Fruit fly (Drosophila melanogaster): ENCODE results near the gene CG13081.

The CG13081 gene

DNA sequence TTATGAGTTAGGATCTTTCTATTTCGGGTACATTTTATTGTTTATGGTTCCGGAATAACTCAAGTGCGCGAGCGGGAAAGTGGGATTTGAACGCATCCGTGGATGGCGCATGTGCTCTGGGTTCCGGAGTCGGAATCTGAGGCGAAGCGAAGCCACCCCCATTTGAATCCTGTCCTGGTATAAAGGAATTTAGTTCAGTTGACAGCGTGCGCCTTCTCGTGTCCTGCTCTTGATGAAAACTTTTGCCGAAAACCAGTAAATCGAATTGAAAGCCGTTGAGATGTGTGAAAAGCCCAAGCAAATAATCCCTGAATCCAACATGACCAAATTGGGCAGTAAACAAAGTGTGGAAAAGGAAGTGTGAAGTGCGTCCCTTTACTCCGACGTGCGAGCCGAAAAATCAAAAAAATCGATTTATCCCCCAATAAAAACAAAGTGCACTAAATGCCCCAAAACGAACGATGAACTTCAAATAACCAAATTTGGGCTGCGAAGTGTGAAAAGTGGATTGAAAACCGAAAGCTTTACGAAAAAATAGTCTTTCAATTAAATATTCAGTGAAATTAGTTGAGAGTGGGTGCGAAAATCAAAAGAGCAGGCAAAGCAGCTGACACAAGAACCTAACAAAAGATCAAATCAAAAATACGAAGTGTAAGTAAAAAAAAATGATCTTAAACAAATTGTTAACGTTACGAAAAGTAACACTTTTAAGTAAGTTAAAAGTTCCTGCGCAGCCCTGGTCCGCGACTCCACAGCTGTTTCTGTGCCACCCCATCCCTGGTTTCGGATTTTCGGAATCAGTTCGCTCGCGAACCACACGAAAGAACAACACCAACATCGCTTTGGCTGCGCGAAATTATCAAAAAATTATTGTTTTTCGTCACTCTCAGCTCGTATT lies 46.3 kb downstream of the CG13081 start, which contains the start of gene Lar:
Gene Lar (plus strand): TSS at position 188 of the 898 bp plus-strand sequence.
- TF ChIP-seq CG8159 (tag; optimal IDR thresholded peaks at IDR 0.05) (peak; percentile 43), fd96Ca (GFP tag; IDR thresholded peaks at IDR 0.05) (peak; percentile 66; the same call in 2 of the 3 replicates), CG4496 (GFP tag; IDR thresholded peaks at IDR 0.05) (peak; percentile 65), CG15710 (tag; optimal IDR thresholded peaks at IDR 0.05) (peak; percentile 23), rn (GFP tag; IDR thresholded peaks at IDR 0.05) (no peak), CG14655 (GFP tag; optimal IDR thresholded peaks at IDR 0.05) (no peak), CG12605 (GFP tag; IDR thresholded peaks at IDR 0.05) (0 out of 2 replicates have a peak, but pooled peaks have one; percentile 43), EcR (GFP tag; optimal IDR thresholded peaks at IDR 0.05) (no peak), Pif1A (GFP tag; optimal IDR thresholded peaks at IDR 0.05) (no peak), CG8301 (tag; optimal IDR thresholded peaks at IDR 0.05) (peak; percentile 26), CG9948 (tag; optimal IDR thresholded peaks at IDR 0.05) (peak; percentile 32), CG17806 (tag; optimal IDR thresholded peaks at IDR 0.05) (no peak), CG13204 (GFP tag; optimal IDR thresholded peaks at IDR 0.05) (no peak), CG34367 (tag; optimal IDR thresholded peaks at IDR 0.05) (no peak), Snoo (tag; optimal IDR thresholded peaks at IDR 0.05) (peak; percentile 23), Ets98B (GFP tag; IDR thresholded peaks at IDR 0.05) (peak; percentile 77; the same call in 1 of the 2 replicates), D1 (tag; optimal IDR thresholded peaks at IDR 0.05) (no peak), CG10348 (GFP tag; IDR thresholded peaks at IDR 0.05) (no peak), gl (tag; optimal IDR thresholded peaks at IDR 0.05) (no peak), Pif1B (GFP tag; optimal IDR thresholded peaks at IDR 0.05) (peak; percentile 28), CG32121 (GFP tag; IDR thresholded peaks at IDR 0.05) (peak; percentile 63)

DNA sequence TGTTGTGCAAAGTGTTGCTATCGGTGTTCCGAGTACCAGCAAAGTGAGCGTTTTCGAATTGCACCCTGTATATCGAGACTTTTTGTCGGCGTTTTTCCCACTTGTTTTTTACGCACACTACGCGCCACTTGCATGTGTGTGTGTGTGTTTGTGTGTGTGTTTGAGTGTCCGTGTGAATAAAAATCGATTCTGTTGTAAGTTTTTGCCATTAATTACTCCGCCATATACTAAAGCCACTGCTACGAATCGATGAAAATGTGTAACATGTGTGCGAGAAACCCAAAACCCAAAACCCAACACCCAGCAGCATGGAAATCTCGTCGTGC lies 46.9 kb downstream of the CG13081 start:
- no peak for TF ChIP-seq CG12605 (GFP tag; IDR thresholded peaks at IDR 0.05)
- TF ChIP-seq CG32121 (GFP tag; IDR thresholded peaks at IDR 0.05) = 0 out of 2 replicates have a peak, but pooled peaks have one; percentile 5
- TF ChIP-seq CG13204 (GFP tag; optimal IDR thresholded peaks at IDR 0.05) = no peak
- TF ChIP-seq CG17806 (tag; optimal IDR thresholded peaks at IDR 0.05) = no peak

DNA sequence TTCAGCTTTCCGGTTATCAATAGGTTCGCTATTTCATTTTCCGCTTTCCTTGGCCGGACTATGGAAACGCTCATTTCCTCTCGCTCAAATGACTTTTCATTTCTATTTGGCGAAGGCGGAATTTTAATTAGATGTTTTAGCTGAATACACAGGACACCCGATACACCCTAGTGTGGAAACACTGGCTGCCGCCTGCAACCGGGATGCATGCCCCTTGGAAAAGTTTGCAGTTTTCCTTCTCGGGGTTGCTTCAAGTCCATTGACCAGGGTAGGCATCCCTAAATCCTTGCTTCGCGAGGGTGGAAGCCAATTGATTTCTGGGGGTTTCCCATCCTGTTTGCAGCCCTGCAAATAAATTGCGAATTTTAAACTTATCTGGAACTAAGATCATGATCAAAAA lies 48.5 kb downstream of the CG13081 start:
- TF ChIP-seq EcR (GFP tag; optimal IDR thresholded peaks at IDR 0.05) = no peak
- no peak for TF ChIP-seq rn (GFP tag; IDR thresholded peaks at IDR 0.05)
- TF ChIP-seq CG8159 (tag; optimal IDR thresholded peaks at IDR 0.05) = no peak
- no peak for TF ChIP-seq CG10348 (GFP tag; IDR thresholded peaks at IDR 0.05)
- no peak for TF ChIP-seq Pif1B (GFP tag; optimal IDR thresholded peaks at IDR 0.05)
- TF ChIP-seq Pif1A (GFP tag; optimal IDR thresholded peaks at IDR 0.05) = no peak
- no peak for TF ChIP-seq CG9948 (tag; optimal IDR thresholded peaks at IDR 0.05)
- TF ChIP-seq CG4496 (GFP tag; IDR thresholded peaks at IDR 0.05) = no peak
- TF ChIP-seq CG15710 (tag; optimal IDR thresholded peaks at IDR 0.05) = no peak
- TF ChIP-seq CG17806 (tag; optimal IDR thresholded peaks at IDR 0.05) = no peak
- no peak for TF ChIP-seq gl (tag; optimal IDR thresholded peaks at IDR 0.05)
- no peak for TF ChIP-seq Ets98B (GFP tag; IDR thresholded peaks at IDR 0.05)

DNA sequence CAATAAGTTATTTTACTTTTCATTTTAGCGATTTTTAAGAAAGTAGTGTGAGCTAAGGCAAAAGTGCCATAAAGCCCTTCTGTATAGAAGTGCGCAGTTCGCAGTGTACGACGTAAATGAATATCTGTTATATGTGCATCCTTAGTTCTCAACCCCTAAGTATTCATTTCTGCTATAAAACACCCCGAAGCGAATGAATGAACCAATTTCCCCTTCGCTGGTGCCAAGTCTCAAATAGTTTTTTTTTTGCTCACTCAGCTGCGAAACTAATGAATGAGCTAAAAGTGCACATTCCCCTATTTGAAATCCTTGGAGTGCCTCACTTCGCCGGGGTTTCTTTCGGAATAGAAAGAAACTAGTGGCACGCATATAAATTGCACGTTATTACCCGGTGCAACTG lies 50.2 kb downstream of the CG13081 start:
- TF ChIP-seq Snoo (tag; optimal IDR thresholded peaks at IDR 0.05) = no peak

All from whole organism, pupa.